Worm (Caenorhabditis elegans) whole organism, L4/young adult: ENCODE results near the gene srxa-18.

Experiments
- W03F9.2 ChIP-seq: fragments of 150-350 bp; optimal IDR thresholded peaks from 2 replicates; lab custom pipeline; 2014; ENCODE audit warnings: missing biosample characterization, missing genetic modification characterization
- dao-5 ChIP-seq: sonication (generic microtip); optimal IDR thresholded peaks from 2 replicates; lab custom pipeline; 2016; ENCODE audit warnings: missing genotype, missing genetic modification characterization, moderate library complexity, missing compliant biosample characterization
- him-1 ChIP-seq: sonication (generic microtip); optimal IDR thresholded peaks from 2 replicates; lab custom pipeline; 2016; ENCODE audit warnings: missing genotype, missing genetic modification reagents, missing genetic modification characterization, missing compliant biosample characterization

Gene srxa-18

DNA sequence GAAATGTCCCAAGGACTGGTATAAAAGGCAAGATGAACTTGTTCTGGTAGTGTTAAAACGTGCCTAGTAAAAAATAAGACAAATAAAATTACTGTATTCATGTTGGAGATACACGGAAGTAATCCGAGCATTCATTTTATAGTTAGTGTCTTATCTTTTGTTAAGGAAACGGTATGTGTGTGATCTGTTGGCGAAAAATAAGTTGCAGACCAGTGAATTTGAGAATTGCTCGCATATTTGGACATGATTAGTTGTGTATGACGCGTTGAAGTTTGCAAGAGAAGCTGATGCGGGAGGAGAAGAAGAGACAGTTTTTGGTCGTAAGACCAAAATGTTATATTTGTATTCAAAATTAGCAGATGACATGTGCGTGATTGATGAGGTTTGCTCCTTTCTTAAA lies 18.9 kb downstream of the srxa-18 start, which contains the start of gene C08B6.14:
TSS of gene C08B6.14 (minus strand) at position 101 of the 400 bp plus-strand sequence.
- TF ChIP-seq dao-5 (tag; lab: Kevin White, UChicago) (no peak), him-1 (tag; lab: Kevin White, UChicago) (no peak), W03F9.2 (tag; lab: Kevin White, UChicago) (no peak)

DNA sequence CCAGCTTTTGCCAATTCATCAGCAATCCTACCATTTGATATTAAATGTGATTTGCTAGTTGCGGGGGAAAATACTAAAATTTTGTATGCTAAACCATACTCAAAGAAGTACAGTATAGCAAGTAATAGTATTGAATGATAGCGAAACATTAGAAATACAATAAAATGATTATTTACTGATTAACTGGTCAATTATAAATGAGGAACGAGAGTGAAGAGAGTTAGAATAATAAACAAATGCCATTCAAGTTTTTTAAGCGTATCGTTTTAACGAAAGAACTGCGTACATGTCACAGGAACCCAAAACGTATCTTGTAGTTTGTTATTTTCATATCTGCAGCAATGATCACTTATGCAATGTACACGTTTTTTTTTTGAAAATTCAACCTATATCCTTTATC lies 22.4 kb downstream of the srxa-18 start, which contains the start of gene ugt-47:
TSS of gene ugt-47 (minus strand) at position 169 of the 400 bp plus-strand sequence.
- TF ChIP-seq W03F9.2 (tag; lab: Kevin White, UChicago) (no peak), him-1 (tag; lab: Kevin White, UChicago) (no peak), dao-5 (tag; lab: Kevin White, UChicago) (no peak)

DNA sequence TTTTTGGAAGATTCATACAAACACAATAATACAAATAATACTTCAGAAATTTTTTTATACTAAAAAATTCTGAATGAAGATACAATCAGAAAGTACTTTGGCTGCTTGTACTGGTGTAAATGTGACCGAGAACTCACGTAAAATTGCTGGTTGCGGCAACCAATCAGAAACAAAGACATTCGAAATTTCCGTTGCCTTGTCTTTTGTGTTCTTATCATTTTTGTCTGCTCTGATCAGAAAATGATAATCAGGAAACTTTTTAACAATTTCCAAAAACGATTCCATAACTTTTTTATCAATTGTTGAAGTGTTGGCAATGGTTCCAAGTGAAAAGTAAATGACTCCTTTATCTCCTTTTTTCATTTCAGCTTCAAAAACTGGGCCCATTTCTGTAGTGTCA lies 23.9 kb downstream of the srxa-18 start:
- TF ChIP-seq dao-5 (tag; lab: Kevin White, UChicago) (no peak), him-1 (tag; lab: Kevin White, UChicago) (no peak), W03F9.2 (tag; lab: Kevin White, UChicago) (no peak)

DNA sequence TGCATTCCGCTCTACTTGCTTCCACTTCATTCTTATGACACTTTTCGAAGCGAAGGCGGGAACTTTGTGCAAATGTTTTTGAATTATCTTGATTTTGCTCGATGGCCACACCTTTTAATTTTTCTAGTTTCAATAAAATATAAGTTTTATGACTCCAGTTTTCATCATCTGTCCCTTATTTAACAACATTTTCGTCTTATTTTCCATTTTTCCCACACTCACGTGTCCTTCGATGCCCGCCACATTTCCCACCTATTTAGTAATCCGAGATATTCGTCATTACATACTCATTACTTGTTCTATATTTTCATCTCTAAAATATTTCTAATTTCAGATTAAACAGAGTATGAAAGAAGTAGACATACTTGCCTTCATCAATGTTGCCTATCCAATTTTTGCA lies 26.4 kb downstream of the srxa-18 start, which contains the start of gene srd-49:
TSS of gene srd-49 (plus strand) at position 301 of the 400 bp plus-strand sequence.
- TF ChIP-seq him-1 (tag; lab: Kevin White, UChicago) (no peak), W03F9.2 (tag; lab: Kevin White, UChicago) (no peak), dao-5 (tag; lab: Kevin White, UChicago) (no peak)

DNA sequence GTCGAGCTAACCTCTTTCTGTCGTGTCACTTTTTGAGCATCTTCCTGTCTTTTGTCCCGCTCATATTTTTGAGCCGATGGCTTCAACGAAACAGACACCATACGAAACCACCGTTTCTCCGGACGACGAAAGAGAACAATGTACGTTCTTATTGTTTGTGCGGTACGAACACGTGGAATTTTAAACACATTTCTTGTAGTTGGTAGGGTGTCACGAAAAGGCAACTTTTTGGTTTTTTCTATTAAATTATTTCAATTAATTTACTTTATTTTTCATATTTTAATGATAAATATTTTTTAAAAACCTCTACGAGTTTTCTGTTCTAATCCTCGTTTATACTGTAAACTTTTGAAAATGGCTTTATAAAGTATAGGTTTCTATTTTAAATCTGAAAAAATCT lies 29.6 kb downstream of the srxa-18 start, which contains the start of gene R04B5.11:
TSS of gene R04B5.11 (minus strand) at position 101 of the 400 bp plus-strand sequence.
- no peak for TF ChIP-seq him-1 (tag; lab: Kevin White, UChicago)
- TF ChIP-seq dao-5 (tag; lab: Kevin White, UChicago), result no peak
- no peak for TF ChIP-seq W03F9.2 (tag; lab: Kevin White, UChicago)

DNA sequence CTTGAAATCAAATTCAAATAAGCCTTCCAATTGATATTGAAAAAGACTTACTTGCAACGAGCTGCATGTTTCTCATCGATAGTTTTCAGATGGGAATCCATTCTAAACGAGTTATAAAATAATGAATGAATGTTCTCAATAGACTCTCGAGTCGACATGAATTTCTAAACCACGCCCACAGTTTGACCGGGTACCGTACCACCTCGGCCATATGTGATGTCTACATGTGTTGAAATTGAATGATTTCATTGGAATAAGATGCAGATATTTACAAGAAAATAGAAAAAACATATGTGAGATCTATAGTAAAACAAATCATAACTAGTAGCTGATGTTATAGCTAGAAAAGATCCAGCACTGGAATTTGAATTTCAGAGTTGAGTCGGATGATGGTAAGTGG lies 30.3 kb downstream of the srxa-18 start, which contains the start of gene R04B5.7:
TSS of gene R04B5.7 (minus strand) at position 101 of the 400 bp plus-strand sequence.
- no peak for TF ChIP-seq dao-5 (tag; lab: Kevin White, UChicago)
- no peak for TF ChIP-seq him-1 (tag; lab: Kevin White, UChicago)
- no peak for TF ChIP-seq W03F9.2 (tag; lab: Kevin White, UChicago)

DNA sequence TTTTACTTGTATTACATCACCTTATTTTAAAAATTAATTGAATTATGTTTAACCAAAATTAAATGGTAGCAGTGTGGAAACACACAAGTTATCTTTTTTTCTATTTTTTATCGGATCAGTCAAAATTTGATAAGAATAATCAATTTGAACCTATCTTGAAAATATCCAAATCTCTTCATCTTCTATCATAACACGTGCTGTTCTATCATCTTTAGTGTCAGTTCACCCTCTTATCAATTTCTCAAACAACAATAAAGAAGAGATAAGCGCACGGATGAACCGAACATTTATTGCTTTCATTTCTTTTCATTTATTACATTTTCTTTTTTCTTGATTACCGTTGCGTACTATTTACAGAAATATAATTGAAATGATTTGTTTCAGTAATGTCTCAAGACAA lies 33.7 kb downstream of the srxa-18 start, which contains the start of gene R04B5.5:
TSS of gene R04B5.5 (plus strand) at position 378 of the 400 bp plus-strand sequence.
- TF ChIP-seq W03F9.2 (tag; lab: Kevin White, UChicago), result no peak

DNA sequence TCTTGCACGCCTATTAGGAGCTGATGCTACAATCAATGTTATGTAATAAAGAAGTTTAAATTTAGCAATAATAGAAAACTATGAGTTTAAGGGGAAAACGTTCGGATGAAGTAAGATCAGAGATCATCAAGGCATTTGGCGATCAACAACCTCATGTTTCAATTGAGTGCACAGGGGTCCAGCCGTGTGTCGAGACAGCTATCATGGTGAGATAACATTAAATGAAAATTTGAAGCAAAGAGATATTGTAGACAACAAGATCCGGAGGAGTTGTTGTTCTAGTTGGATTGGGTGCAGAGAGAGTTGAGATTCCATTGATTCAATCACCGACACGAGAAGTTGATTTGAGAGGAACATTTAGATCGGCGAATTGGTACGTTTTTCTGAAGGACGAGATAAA lies 34.7 kb downstream of the srxa-18 start:
- TF ChIP-seq W03F9.2 (tag; lab: Kevin White, UChicago) (no peak), dao-5 (tag; lab: Kevin White, UChicago) (no peak), him-1 (tag; lab: Kevin White, UChicago) (no peak)

DNA sequence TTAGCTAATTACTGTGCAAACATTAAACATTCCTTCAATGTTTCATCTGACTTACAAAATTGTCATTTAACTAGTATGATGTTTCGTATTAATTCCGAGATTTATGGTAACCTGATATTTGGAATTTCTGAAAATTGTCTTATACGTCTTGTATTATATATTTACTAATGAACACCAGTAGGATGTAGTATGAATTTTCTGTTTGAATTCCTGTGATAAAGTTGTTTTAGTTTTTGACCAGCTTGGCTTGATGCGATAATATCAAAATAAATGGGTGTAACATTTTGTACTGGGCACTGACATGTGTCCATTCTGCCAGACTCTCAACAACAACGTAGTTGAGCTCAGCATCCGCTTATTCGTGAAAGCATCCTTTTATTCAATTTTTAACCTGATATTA lies 35.9 kb downstream of the srxa-18 start, which contains the start of gene R04B5.6:
TSS of gene R04B5.6 (plus strand) at position 301 of the 400 bp plus-strand sequence.
- TF ChIP-seq W03F9.2 (tag; lab: Kevin White, UChicago) (no peak), dao-5 (tag; lab: Kevin White, UChicago) (no peak), him-1 (tag; lab: Kevin White, UChicago) (no peak)

DNA sequence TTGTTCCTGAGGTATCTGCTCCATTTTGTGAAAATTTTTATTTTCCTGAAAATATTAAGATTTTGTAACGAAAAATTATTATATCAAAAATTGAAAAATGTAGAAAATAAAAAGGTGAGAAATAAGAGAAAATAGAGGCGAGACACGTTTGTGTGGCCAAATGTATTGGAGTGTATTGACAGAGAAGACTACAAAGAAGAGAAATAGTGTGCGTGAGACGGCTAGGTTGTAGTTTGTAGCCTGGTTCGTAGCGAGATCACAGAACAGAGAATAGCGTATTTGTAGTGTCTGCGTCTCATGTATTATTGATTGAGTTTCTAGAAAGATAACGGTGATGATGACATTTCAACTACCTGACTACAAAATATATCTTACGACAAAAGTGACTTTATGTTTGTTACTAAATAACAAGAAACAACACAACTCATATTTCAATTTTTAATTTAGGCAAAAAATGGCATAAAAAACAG lies 36.8 kb downstream of the srxa-18 start, which contains the start of gene nhr-12:
TSS of gene nhr-12 (minus strand) at position 51 of the 470 bp plus-strand sequence.
- TF ChIP-seq W03F9.2 (tag; lab: Kevin White, UChicago), result no peak
- TF ChIP-seq dao-5 (tag; lab: Kevin White, UChicago), result no peak
- TF ChIP-seq him-1 (tag; lab: Kevin White, UChicago), result no peak

DNA sequence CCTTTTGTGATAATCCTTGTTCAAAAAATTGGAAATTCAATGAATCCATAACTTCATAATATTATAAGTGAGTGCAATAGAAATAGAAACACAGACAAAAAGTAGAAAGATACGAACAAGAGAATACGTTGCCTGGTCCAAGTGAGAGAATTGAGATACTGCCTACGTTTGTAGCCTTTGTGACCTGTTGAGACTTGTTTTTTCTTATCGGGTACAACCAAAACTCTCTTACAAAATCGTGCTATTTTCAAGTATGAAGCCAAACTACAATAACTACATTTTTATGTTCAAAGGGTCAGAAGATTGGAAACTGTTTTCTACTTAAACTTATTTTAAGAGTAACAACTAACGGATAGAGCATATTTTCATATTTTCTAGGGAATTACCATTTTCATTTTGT lies 39.2 kb downstream of the srxa-18 start, which contains the start of gene nhr-205:
TSS of gene nhr-205 (minus strand) at position 141 of the 400 bp plus-strand sequence.
- TF ChIP-seq him-1 (tag; lab: Kevin White, UChicago) (no peak), dao-5 (tag; lab: Kevin White, UChicago) (no peak), W03F9.2 (tag; lab: Kevin White, UChicago) (no peak)

DNA sequence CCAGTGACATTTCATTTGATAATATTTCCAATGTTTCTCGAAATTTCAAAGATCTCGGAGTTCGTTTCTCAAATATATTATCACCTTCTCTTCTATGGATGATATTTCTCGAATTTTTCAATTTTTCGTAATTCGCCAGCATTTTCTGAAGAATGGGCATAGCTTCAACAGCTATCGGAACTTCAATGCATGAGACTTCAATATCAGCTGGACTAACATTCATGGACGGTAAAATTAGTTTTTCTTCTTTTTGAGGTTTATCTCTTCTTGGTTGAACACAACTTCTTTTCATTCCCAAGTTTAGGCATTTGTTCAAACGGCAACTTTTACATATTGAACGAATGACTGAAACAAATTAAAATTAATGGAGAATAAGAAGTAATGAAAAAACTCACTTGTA lies 39.9 kb downstream of the srxa-18 start:
- TF ChIP-seq dao-5 (tag; lab: Kevin White, UChicago) (no peak), W03F9.2 (tag; lab: Kevin White, UChicago) (no peak), him-1 (tag; lab: Kevin White, UChicago) (no peak)

DNA sequence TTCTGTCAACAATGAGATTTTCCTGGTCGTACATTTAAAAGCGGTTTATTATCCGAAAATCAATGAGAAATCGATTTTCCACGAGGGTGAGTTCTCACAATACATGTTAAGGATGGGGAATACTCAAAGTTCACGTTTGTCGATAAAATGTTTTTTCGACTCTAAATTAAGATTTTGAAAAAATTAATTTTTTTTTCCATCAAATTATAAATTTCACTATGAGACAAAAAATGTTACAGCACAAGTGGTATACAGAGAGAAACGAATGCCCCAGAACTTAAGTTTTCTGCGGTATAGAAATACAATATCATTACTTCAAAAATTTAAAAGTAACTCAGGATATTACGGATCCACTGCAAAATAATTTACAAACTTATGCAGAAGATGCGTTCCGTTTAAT lies 42.6 kb downstream of the srxa-18 start, which contains the start of gene R04B5.1:
TSS of gene R04B5.1 (minus strand) at position 101 of the 400 bp plus-strand sequence.
- TF ChIP-seq dao-5 (tag; lab: Kevin White, UChicago) (no peak), W03F9.2 (tag; lab: Kevin White, UChicago) (no peak), him-1 (tag; lab: Kevin White, UChicago) (no peak)

DNA sequence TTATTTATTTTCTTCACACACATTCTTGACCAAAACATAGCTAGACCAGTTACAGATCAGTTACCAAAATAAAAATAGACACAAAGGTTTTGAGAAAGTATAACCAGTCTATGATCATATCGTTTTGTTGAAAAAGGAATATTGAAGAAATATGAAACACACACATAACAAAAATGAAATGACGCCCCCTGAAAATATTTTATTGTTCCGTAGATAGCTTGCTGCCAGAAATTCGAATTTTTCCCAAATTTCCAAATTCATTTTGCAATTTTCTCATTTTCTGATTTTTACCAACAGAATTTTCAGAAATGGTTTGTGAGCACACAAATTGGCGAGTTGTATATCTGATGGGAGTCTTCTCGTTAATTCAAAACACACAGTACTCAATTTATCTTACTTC lies 45.4 kb downstream of the srxa-18 start, which contains the start of gene F57A8.7:
TSS of gene F57A8.7 (plus strand) at position 301 of the 400 bp plus-strand sequence.
- TF ChIP-seq dao-5 (tag; lab: Kevin White, UChicago), result no peak
- TF ChIP-seq him-1 (tag; lab: Kevin White, UChicago), result no peak
- no peak for TF ChIP-seq W03F9.2 (tag; lab: Kevin White, UChicago)
